Fruit fly (Drosophila melanogaster): ENCODE results near the gene CG6638.

The CG6638 gene

dm6 chr3L:8524816-8525625, 50.9 kb downstream of the CG6638 start, which contains the start of the genes GstO1 and foi (continued):
- TF ChIP-seq cad (GFP tag; optimal IDR thresholded peaks at IDR 0.05) (no peak), CG17568 (GFP tag; optimal IDR thresholded peaks at IDR 0.05) (no peak), CG10267 (tag; optimal IDR thresholded peaks at IDR 0.05) (peak; percentile 58), Usf (GFP tag; optimal IDR thresholded peaks at IDR 0.05) (no peak), grau (tag; optimal IDR thresholded peaks at IDR 0.05) (peak; percentile 46), CG31441 (GFP tag; IDR thresholded peaks at IDR 0.05) (0 out of 2 replicates have a peak, but pooled peaks have one; percentile 31), CG4730 (GFP tag; IDR thresholded peaks at IDR 0.05) (no peak), al (GFP tag; IDR thresholded peaks at IDR 0.05) (no peak), Eip74EF (GFP tag; optimal IDR thresholded peaks at IDR 0.05) (no peak), jing (GFP tag; optimal IDR thresholded peaks at IDR 0.05) (no peak), nom (GFP tag; optimal IDR thresholded peaks at IDR 0.05) (peak; percentile 13), zf30C (GFP tag; optimal IDR thresholded peaks at IDR 0.05) (no peak), ssp (GFP tag; IDR thresholded peaks at IDR 0.05) (peak; percentile 32; the same call in 1 of the 2 replicates), Lhr (GFP tag; optimal IDR thresholded peaks at IDR 0.05) (no peak), CkIIα-i1 (GFP tag; IDR thresholded peaks at IDR 0.05) (no peak), Abd-B (GFP tag; optimal IDR thresholded peaks at IDR 0.05) (peak; percentile 31), Med (GFP tag) (peak; percentile 83), Ets97D (GFP tag; optimal IDR thresholded peaks at IDR 0.05) (peak; percentile 46), insv (GFP tag; optimal IDR thresholded peaks at IDR 0.05) (no peak), Sry-β (GFP tag; optimal IDR thresholded peaks at IDR 0.05) (no peak), CG9932 (GFP tag; IDR thresholded peaks at IDR 0.05) (peak; percentile 90), row (GFP tag; IDR thresholded peaks at IDR 0.05) (peak; percentile 76), peb (GFP tag; IDR thresholded peaks at IDR 0.05) (no peak), eve (GFP tag; optimal IDR thresholded peaks at IDR 0.05) (no peak), dm (GFP tag; optimal IDR thresholded peaks at IDR 0.05) (peak; percentile 40), Sry-δ (GFP tag; optimal IDR thresholded peaks at IDR 0.05) (peak; percentile 93), CG2889 (GFP tag; IDR thresholded peaks at IDR 0.05) (no peak), CG6654 (GFP tag; optimal IDR thresholded peaks at IDR 0.05) (no peak), dmrt11E (tag; optimal IDR thresholded peaks at IDR 0.05) (no peak), CG33557 (GFP tag; optimal IDR thresholded peaks at IDR 0.05) (no peak), nmo (GFP tag; optimal IDR thresholded peaks at IDR 0.05) (peak; percentile 65), CG17328 (GFP tag; IDR thresholded peaks at IDR 0.05) (peak; percentile 53; the same call in 1 of the 2 replicates), en (GFP tag; optimal IDR thresholded peaks at IDR 0.05) (no peak), CG12236 (GFP tag; optimal IDR thresholded peaks at IDR 0.05) (no peak), Dref (GFP tag; IDR thresholded peaks at IDR 0.05) (peak; percentile 99), CrebB (tag; optimal IDR thresholded peaks at IDR 0.05) (peak; percentile 9), Atf6 (GFP tag; IDR thresholded peaks at IDR 0.05) (peak; percentile 39; the same call in 1 of the 2 replicates), Oaz (GFP tag; IDR thresholded peaks at IDR 0.05) (no peak), CG12659 (GFP tag; optimal IDR thresholded peaks at IDR 0.05) (peak; percentile 72), CG9817 (tag; optimal IDR thresholded peaks at IDR 0.05) (no peak), pfk (GFP tag; optimal IDR thresholded peaks at IDR 0.05) (peak; percentile 5), lbe (GFP tag; optimal IDR thresholded peaks at IDR 0.05) (peak; percentile 52), Nf-YA (GFP tag; IDR thresholded peaks at IDR 0.05) (no peak), MESR4 (GFP tag; optimal IDR thresholded peaks at IDR 0.05) (peak; percentile 77), CG43689 (GFP tag; IDR thresholded peaks at IDR 0.05) (no peak), CG13287 (GFP tag; IDR thresholded peaks at IDR 0.05; ENCODE audit: partially characterized antibody) (peak; percentile 97), Max (GFP tag; optimal IDR thresholded peaks at IDR 0.05) (no peak), Hr51 (GFP tag; optimal IDR thresholded peaks at IDR 0.05) (peak; percentile 6 to 31), Vsx1 (GFP tag; optimal IDR thresholded peaks at IDR 0.05) (no peak)
